Fruit fly (Drosophila melanogaster) whole organism, wandering third instar larva: ENCODE results near the gene GstD9.

Experiments
- Abd-B ChIP-seq: fragments of >200 bp; optimal IDR thresholded peaks from 2 replicates; lab custom pipeline; 2017; ENCODE audit warnings: missing biosample characterization, missing genetic modification characterization
- CG32264 ChIP-seq: fragments of 200-800 bp; sonication (Bioruptor generic); optimal IDR thresholded peaks from 2 replicates; lab custom pipeline; 2016; ENCODE audit warnings: missing biosample characterization, missing genetic modification characterization
- CG9705 ChIP-seq: fragments of 200-800 bp; sonication (Bioruptor generic); optimal IDR thresholded peaks from 2 replicates; lab custom pipeline; 2018; ENCODE audit warnings: missing biosample characterization, mild to moderate bottlenecking, missing genetic modification characterization
- CrebA ChIP-seq: fragments of 200-800 bp; sonication (Bioruptor generic); optimal IDR thresholded peaks from 2 replicates; lab custom pipeline; 2016; ENCODE audit warnings: missing biosample characterization, mild to moderate bottlenecking, missing genetic modification characterization, borderline replicate concordance
- Dfd ChIP-seq: fragments of >200 bp; optimal IDR thresholded peaks from 2 replicates; lab custom pipeline; 2017; ENCODE audit warnings: missing biosample characterization, missing genetic modification characterization
- Dif ChIP-seq: fragments of 200-275, 200-300 bp; sonication (Bioruptor generic); optimal IDR thresholded peaks from 2 replicates; lab custom pipeline; 2018; ENCODE audit warnings: missing biosample characterization, missing genetic modification characterization; ENCODE audit not compliant: partially characterized antibody
- GATAd ChIP-seq: sonication (Bioruptor generic); optimal IDR thresholded peaks from 2 replicates; lab custom pipeline; 2016; ENCODE audit warnings: missing biosample characterization, missing genetic modification characterization
- HLH106 ChIP-seq: fragments of 200-800 bp; optimal IDR thresholded peaks from 3 replicates; lab custom pipeline; 2019; ENCODE audit warnings: missing biosample characterization, mild to moderate bottlenecking, missing genetic modification characterization, moderate library complexity
- Hnf4 ChIP-seq: fragments of 200-800 bp; sonication (Bioruptor generic); optimal IDR thresholded peaks from 2 replicates; lab custom pipeline; 2016; ENCODE audit warnings: missing biosample characterization, mild to moderate bottlenecking, missing genetic modification characterization
- Hr78 ChIP-seq: fragments of >200 bp; optimal IDR thresholded peaks from 2 replicates; lab custom pipeline; 2017; ENCODE audit warnings: missing biosample characterization, missing genetic modification characterization
- Hr83 ChIP-seq: fragments of 200-300 bp; sonication (Bioruptor generic); optimal IDR thresholded peaks from 2 replicates; lab custom pipeline; 2016; ENCODE audit warnings: missing biosample characterization, mild to moderate bottlenecking, missing genetic modification characterization, moderate library complexity; ENCODE audit not compliant: poor library complexity, severe bottlenecking
- Jra ChIP-seq: sonication (Bioruptor generic); optimal IDR thresholded peaks from 2 replicates; lab custom pipeline; 2016; ENCODE audit warnings: missing biosample characterization, missing genetic modification characterization
- Mio ChIP-seq: sonication (Bioruptor generic); optimal IDR thresholded peaks from 2 replicates; lab custom pipeline; 2016; ENCODE audit warnings: missing biosample characterization, missing genetic modification characterization
- Myc ChIP-seq: fragments of >200 bp; optimal IDR thresholded peaks from 2 replicates; lab custom pipeline; 2017
- N ChIP-seq: fragments of >200 bp; optimal IDR thresholded peaks from 2 replicates; lab custom pipeline; 2018; ENCODE audit warnings: missing biosample characterization, missing external identifiers, missing genetic modification characterization
- OdsH ChIP-seq: fragments of 200-800 bp; sonication (Bioruptor generic); optimal IDR thresholded peaks from 2 replicates; lab custom pipeline; 2016; ENCODE audit warnings: missing biosample characterization, mild to moderate bottlenecking, missing genetic modification characterization
- Rel ChIP-seq, 2 experiments: fragments of 200-800 bp; sonication (Bioruptor generic) in 1 of 2; optimal IDR thresholded peaks; 2 replicates in 1 of 2; 3 replicates in 1 of 2; lab custom pipeline; 2016 to 2019; ENCODE audit warnings: mild to moderate bottlenecking in 2 of 2, missing biosample characterization in 2 of 2, missing genetic modification characterization in 2 of 2, moderate library complexity in 1 of 2
- Sp1 ChIP-seq: fragments of 200-800 bp; sonication (Bioruptor generic); optimal IDR thresholded peaks from 3 replicates; lab custom pipeline; 2019; ENCODE audit warnings: missing biosample characterization, mild to moderate bottlenecking, missing genetic modification characterization, moderate library complexity
- Vsx2 ChIP-seq: fragments of 200-300, 225-300 bp; sonication (Bioruptor generic); optimal IDR thresholded peaks from 2 replicates; lab custom pipeline; 2018; ENCODE audit warnings: missing biosample characterization, missing genetic modification characterization; ENCODE audit not compliant: partially characterized antibody
- br ChIP-seq: fragments of 200-800 bp; sonication (Bioruptor generic); optimal IDR thresholded peaks from 2 replicates; lab custom pipeline; 2016; ENCODE audit warnings: missing biosample characterization, missing genetic modification characterization
- brk ChIP-seq: fragments of 200-800 bp; sonication (Bioruptor generic); optimal IDR thresholded peaks from 2 replicates; lab custom pipeline; 2016; ENCODE audit warnings: missing biosample characterization, mild to moderate bottlenecking, missing genetic modification characterization
- dl ChIP-seq, 2 experiments: fragments of 175-275, 200-275 bp in 1 of 2; fragments of 200-275 bp in 1 of 2; sonication (Bioruptor generic); optimal IDR thresholded peaks; lab custom pipeline; 2018; ENCODE audit warnings: mild to moderate bottlenecking in 2 of 2, missing biosample characterization in 2 of 2, missing genetic modification characterization in 2 of 2, moderate library complexity in 2 of 2; ENCODE audit not compliant: partially characterized antibody in 2 of 2, insufficient read depth in 1 of 2
- dmrt93B ChIP-seq: fragments of 200-800 bp; sonication (Bioruptor generic); optimal IDR thresholded peaks from 2 replicates; lab custom pipeline; 2018; ENCODE audit warnings: missing biosample characterization, mild to moderate bottlenecking, missing genetic modification characterization
- dsf ChIP-seq: sonication (Bioruptor generic); optimal IDR thresholded peaks from 2 replicates; lab custom pipeline; 2016; ENCODE audit warnings: missing biosample characterization, missing genetic modification characterization, borderline replicate concordance
- ey ChIP-seq: fragments of 200-800 bp; sonication (Bioruptor generic); optimal IDR thresholded peaks from 2 replicates; lab custom pipeline; 2016; ENCODE audit warnings: missing biosample characterization, missing genetic modification characterization
- foxo ChIP-seq, 2 experiments: fragments of 200-800 bp; sonication (Bioruptor generic); optimal IDR thresholded peaks; 2 replicates in 1 of 2; 3 replicates in 1 of 2; lab custom pipeline; 2016 to 2017; ENCODE audit warnings: missing biosample characterization in 2 of 2, missing genetic modification characterization in 2 of 2
- fru ChIP-seq: fragments of 200-800 bp; sonication (Bioruptor generic); optimal IDR thresholded peaks from 3 replicates; lab custom pipeline; 2016; ENCODE audit warnings: missing biosample characterization, mild to moderate bottlenecking, missing genetic modification characterization
- h ChIP-seq: fragments of 200-800 bp; sonication (Bioruptor generic); optimal IDR thresholded peaks from 3 replicates; lab custom pipeline; 2016; ENCODE audit warnings: missing biosample characterization, mild to moderate bottlenecking, missing genetic modification characterization
- jim ChIP-seq: fragments of 175-275, 200-325 bp; sonication (Bioruptor generic); optimal IDR thresholded peaks from 2 replicates; lab custom pipeline; 2016; ENCODE audit warnings: missing biosample characterization, mild to moderate bottlenecking, missing genetic modification characterization
- lola ChIP-seq: fragments of >200 bp; optimal IDR thresholded peaks from 2 replicates; lab custom pipeline; 2017; ENCODE audit warnings: missing biosample characterization, missing genetic modification characterization
- pan ChIP-seq: fragments of >200 bp; optimal IDR thresholded peaks from 2 replicates; lab custom pipeline; 2017
- psq ChIP-seq: fragments of 200-800 bp; sonication (Bioruptor generic); optimal IDR thresholded peaks from 3 replicates; lab custom pipeline; 2017; ENCODE audit warnings: missing biosample characterization, mild to moderate bottlenecking, missing genetic modification characterization, moderate library complexity
- rgr ChIP-seq: fragments of 200-800 bp; sonication (Bioruptor generic); optimal IDR thresholded peaks from 3 replicates; lab custom pipeline; 2016; ENCODE audit warnings: missing biosample characterization, mild to moderate bottlenecking, missing genetic modification characterization
- sage ChIP-seq: fragments of 200-800 bp; sonication (Bioruptor generic); optimal IDR thresholded peaks from 2 replicates; lab custom pipeline; 2016; ENCODE audit warnings: missing biosample characterization, mild to moderate bottlenecking, missing genetic modification characterization
- sv ChIP-seq: fragments of 200-800 bp; sonication (Bioruptor generic); optimal IDR thresholded peaks from 3 replicates; lab custom pipeline; 2016; ENCODE audit warnings: missing biosample characterization, missing genetic modification characterization
- tai ChIP-seq: sonication (Bioruptor generic); optimal IDR thresholded peaks from 2 replicates; lab custom pipeline; 2016; ENCODE audit warnings: missing biosample characterization, missing genetic modification characterization
- usp ChIP-seq: fragments of >200 bp; optimal IDR thresholded peaks from 2 replicates; lab custom pipeline; 2017; ENCODE audit warnings: missing biosample characterization, missing genetic modification characterization
- woc ChIP-seq: sonication (Bioruptor generic); optimal IDR thresholded peaks from 2 replicates; lab custom pipeline; 2016; ENCODE audit warnings: missing biosample characterization, mild to moderate bottlenecking, missing genetic modification characterization

The GstD9 gene

DNA sequence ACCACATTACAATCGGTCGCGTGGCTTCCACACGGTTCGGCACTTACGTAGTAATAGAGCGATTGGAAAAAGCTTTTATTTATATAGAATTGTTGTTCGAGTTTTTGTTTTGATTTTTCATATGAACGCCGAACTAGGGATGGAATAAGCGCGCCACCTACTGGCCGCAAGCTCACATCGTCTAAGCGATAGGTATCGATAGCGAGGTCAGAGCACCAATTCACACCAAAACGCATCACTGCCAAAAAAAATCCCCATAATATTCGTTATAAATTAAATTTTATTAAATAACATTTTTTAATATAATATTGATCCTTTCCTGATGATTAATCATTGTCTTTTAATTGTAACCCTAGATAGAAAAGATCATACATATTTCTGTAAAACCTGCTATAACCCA, 16.9 kb downstream of the GstD9 start, which contains the start of gene CG10038:
TSS of gene CG10038 (minus strand) at position 148 of the 400 bp plus-strand sequence.
- TF ChIP-seq psq (no peak), HLH106 (peak; percentile 25), dl (GFP tag; optimal IDR thresholded peaks at IDR 0.05; lab: Kevin White, UChicago; ENCODE audit: insufficient read depth in 1 of 2, partially characterized antibody in 2 of 2) (no peak), Rel (GFP tag; optimal IDR thresholded peaks at IDR 0.05; lab: Kevin White, UChicago) (no peak), Rel (tag; optimal IDR thresholded peaks at IDR 0.05; lab: Kevin White, UChicago) (peak; percentile 99), sage (peak; percentile 40), foxo (GFP tag; optimal IDR thresholded peaks at IDR 0.05; lab: Kevin White, UChicago) (peak in 1 of 2 experiments; percentile 54), Hr83 (peak; percentile 64), CrebA (no peak), Sp1 (no peak), h (GFP tag; lab: Kevin White, UChicago) (peak; percentile 43), Hr78 (GFP tag; lab: Kevin White, UChicago) (no peak), usp (GFP tag; lab: Kevin White, UChicago) (no peak), brk (no peak), CG32264 (GFP tag; lab: Kevin White, UChicago) (no peak), GATAd (peak; percentile 6), rgr (GFP tag; lab: Kevin White, UChicago) (peak; percentile 42), Abd-B (GFP tag; lab: Kevin White, UChicago) (no peak)

DNA sequence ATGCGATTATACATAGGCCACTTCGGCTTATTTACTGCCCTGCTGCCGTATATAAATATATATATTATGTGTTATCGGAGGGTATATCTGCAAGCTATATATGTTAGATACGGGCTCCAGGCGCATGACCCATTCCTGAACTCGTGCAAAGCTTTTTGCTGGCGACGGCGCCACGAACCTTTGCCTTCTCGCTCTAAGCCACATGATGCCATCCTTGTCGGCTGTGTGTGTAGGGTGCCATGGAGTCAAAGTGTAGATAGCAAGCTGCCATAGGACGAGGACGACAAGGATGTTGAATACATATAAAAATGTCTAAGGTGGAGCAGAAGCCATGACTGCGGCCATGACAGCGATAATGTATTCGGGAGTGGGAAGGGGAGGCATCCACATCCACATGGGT, 19.7 kb downstream of the GstD9 start:
- TF ChIP-seq CG32264 (GFP tag; lab: Kevin White, UChicago), result no peak
- TF ChIP-seq Vsx2 (GFP tag; lab: Kevin White, UChicago), result no peak
- no peak for TF ChIP-seq Mio (GFP tag; lab: Kevin White, UChicago)
- no peak for TF ChIP-seq br (GFP tag; lab: Kevin White, UChicago)
- no peak for TF ChIP-seq Sp1
- TF ChIP-seq h (GFP tag; lab: Kevin White, UChicago), result no peak
- TF ChIP-seq CrebA, result no peak
- TF ChIP-seq HLH106, result no peak
- TF ChIP-seq lola (GFP tag; lab: Kevin White, UChicago), result no peak
- no peak for TF ChIP-seq psq
- TF ChIP-seq brk, result no peak
- TF ChIP-seq Hnf4, result no peak
- no peak for TF ChIP-seq jim (GFP tag; lab: Kevin White, UChicago)
- TF ChIP-seq N (GFP tag; lab: Kevin White, UChicago), result no peak

DNA sequence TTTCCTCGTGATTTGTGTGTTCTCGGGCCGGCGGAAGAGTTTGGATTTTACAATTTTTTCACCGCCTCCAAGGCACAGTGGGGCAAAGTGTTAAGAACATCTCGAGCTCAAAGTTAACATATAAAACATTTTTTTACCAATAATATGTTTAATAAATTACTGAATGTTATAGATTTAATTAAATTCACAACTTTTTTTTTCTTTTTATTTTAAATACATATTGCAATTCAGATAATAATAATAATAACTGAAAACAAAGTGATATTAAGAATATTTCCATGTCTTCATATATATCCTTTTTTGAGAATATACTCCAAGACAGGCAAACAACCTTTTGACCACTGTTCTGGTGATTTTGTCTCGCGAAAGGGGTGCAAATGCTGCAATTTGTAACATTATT, 21.4 kb downstream of the GstD9 start:
- no peak for TF ChIP-seq Myc (lab: Kevin White, UChicago)
- peak in 1 of 2 experiments; percentile 27 for TF ChIP-seq foxo (GFP tag; optimal IDR thresholded peaks at IDR 0.05; lab: Kevin White, UChicago)
- no peak for TF ChIP-seq HLH106

DNA sequence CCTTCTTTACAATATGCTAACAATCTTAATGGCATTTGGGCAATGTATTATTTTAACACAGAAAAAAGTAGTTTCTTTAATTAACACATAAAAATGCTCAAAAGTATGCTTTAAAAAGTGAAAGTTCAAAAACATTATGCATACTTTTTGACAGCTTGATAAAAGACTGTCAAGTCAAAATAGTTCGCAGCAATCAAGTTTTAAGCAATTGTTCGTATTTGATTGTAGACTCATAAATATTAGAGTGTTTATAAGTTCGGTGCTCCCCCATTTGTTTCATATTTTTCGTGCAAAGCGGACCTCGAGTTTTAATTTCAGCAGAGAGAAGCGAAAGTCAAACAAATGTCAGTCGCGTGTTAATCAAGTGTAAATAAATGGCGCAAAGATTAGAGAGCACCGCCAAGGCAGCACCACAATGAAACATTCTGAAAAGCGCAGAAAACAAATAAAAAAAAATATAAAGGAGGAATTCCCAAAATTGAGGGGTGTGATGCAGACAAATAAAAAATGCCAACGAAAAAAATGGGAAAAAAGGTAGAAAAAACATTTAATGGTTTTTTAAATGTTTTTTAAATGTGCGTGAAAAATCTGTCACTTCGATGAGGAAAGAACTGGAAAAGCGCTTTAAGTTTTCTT, 22.3 kb downstream of the GstD9 start:
- TF ChIP-seq usp (GFP tag; lab: Kevin White, UChicago), result no peak
- no peak for TF ChIP-seq Dif (GFP tag; lab: Kevin White, UChicago)
- no peak for TF ChIP-seq pan (lab: Kevin White, UChicago)
- TF ChIP-seq h (GFP tag; lab: Kevin White, UChicago), result peak; percentile 33
- TF ChIP-seq Hr83, result no peak
- peak; percentile 31 for TF ChIP-seq Sp1
- peak in 1 of 2 experiments; percentile 35 for TF ChIP-seq foxo (GFP tag; optimal IDR thresholded peaks at IDR 0.05; lab: Kevin White, UChicago)
- peak; percentile 0 for TF ChIP-seq rgr (GFP tag; lab: Kevin White, UChicago)
- TF ChIP-seq tai (GFP tag; lab: Kevin White, UChicago), result no peak
- TF ChIP-seq psq, result peak; percentile 15
- no peak for TF ChIP-seq Myc (lab: Kevin White, UChicago)
- no peak for TF ChIP-seq jim (GFP tag; lab: Kevin White, UChicago)
- peak; percentile 20 for TF ChIP-seq OdsH (GFP tag; lab: Kevin White, UChicago)
- peak; percentile 10 for TF ChIP-seq woc (GFP tag; lab: Kevin White, UChicago)
- no peak for TF ChIP-seq lola (GFP tag; lab: Kevin White, UChicago)
- TF ChIP-seq N (GFP tag; lab: Kevin White, UChicago), result no peak
- no peak for TF ChIP-seq GATAd
- peak; percentile 44 for TF ChIP-seq fru (GFP tag; lab: Kevin White, UChicago)
- TF ChIP-seq brk, result no peak
- no peak for TF ChIP-seq Dfd (GFP tag; lab: Kevin White, UChicago)
- no peak for TF ChIP-seq sage
- TF ChIP-seq br (GFP tag; lab: Kevin White, UChicago), result peak; percentile 9
- no peak for TF ChIP-seq CG9705 (GFP tag; lab: Kevin White, UChicago)
- TF ChIP-seq Abd-B (GFP tag; lab: Kevin White, UChicago), result no peak
- TF ChIP-seq Vsx2 (GFP tag; lab: Kevin White, UChicago), result no peak
- TF ChIP-seq dmrt93B (GFP tag; lab: Kevin White, UChicago), result peak; percentile 36
- no peak for TF ChIP-seq Rel (GFP tag; optimal IDR thresholded peaks at IDR 0.05; lab: Kevin White, UChicago)
- peak; percentile 93 for TF ChIP-seq Rel (tag; optimal IDR thresholded peaks at IDR 0.05; lab: Kevin White, UChicago)
- TF ChIP-seq Mio (GFP tag; lab: Kevin White, UChicago), result no peak
- no peak for TF ChIP-seq sv (GFP tag; lab: Kevin White, UChicago)
- peak; percentile 37 for TF ChIP-seq ey
- peak; percentile 46 for TF ChIP-seq HLH106
- TF ChIP-seq Hr78 (GFP tag; lab: Kevin White, UChicago), result no peak
- no peak for TF ChIP-seq Hnf4
- no peak for TF ChIP-seq CrebA
- TF ChIP-seq Jra, result no peak
- no peak for TF ChIP-seq dsf (GFP tag; lab: Kevin White, UChicago)
- no peak for TF ChIP-seq dl (GFP tag; optimal IDR thresholded peaks at IDR 0.05; lab: Kevin White, UChicago; ENCODE audit: insufficient read depth in 1 of 2, partially characterized antibody in 2 of 2)
- TF ChIP-seq CG32264 (GFP tag; lab: Kevin White, UChicago), result no peak
